Worm (Caenorhabditis elegans) whole organism, L2 larva: ENCODE results near the gene rbbp-5.

Experiments
- C34F6.9 ChIP-seq: fragments of 150-350 bp; optimal IDR thresholded peaks from 2 replicates; lab custom pipeline; 2014; ENCODE audit warnings: missing biosample characterization, missing genetic modification characterization
- F13H6.1 ChIP-seq: sonication (generic microtip); optimal IDR thresholded peaks from 2 replicates; lab custom pipeline; 2016; ENCODE audit warnings: missing genetic modification characterization, missing compliant biosample characterization
- Y55F3AM.14 ChIP-seq: fragments of 200-800 bp; sonication (Bioruptor generic); optimal IDR thresholded peaks from 2 replicates; lab custom pipeline; 2018; ENCODE audit warnings: mild to moderate bottlenecking, missing genetic modification characterization, missing compliant biosample characterization
- ZK546.5 ChIP-seq: sonication (generic microtip); optimal IDR thresholded peaks from 2 replicates; lab custom pipeline; 2017; ENCODE audit warnings: missing biosample characterization, missing genetic modification characterization
- alr-1 ChIP-seq: fragments of 150-350 bp; optimal IDR thresholded peaks from 2 replicates; lab custom pipeline; 2014; ENCODE audit warnings: missing biosample characterization, missing genetic modification characterization
- aly-2 ChIP-seq: fragments of 150-350 bp; optimal IDR thresholded peaks from 2 replicates; lab custom pipeline; 2014; ENCODE audit warnings: missing biosample characterization, missing genetic modification characterization
- ama-1 ChIP-seq: fragments of 150-350 bp; optimal IDR thresholded peaks from 2 replicates; lab custom pipeline; 2018; ENCODE audit warnings: inconsistent platforms
- blmp-1 ChIP-seq: sonication (generic microtip); optimal IDR thresholded peaks from 2 replicates; lab custom pipeline; 2017; ENCODE audit warnings: missing genetic modification characterization, mild to moderate bottlenecking, missing compliant biosample characterization, antibody characterized with exemption, moderate library complexity; ENCODE audit not compliant: insufficient read depth
- ceh-16 ChIP-seq: fragments of 150-350 bp; optimal IDR thresholded peaks from 2 replicates; lab custom pipeline; 2014; ENCODE audit warnings: missing biosample characterization, missing genetic modification characterization
- ceh-82 ChIP-seq: fragments of 150-350 bp; optimal IDR thresholded peaks from 2 replicates; lab custom pipeline; 2014; ENCODE audit warnings: missing biosample characterization, missing genetic modification characterization
- crh-2 ChIP-seq: sonication (generic microtip); optimal IDR thresholded peaks from 2 replicates; lab custom pipeline; 2017; ENCODE audit warnings: missing biosample characterization, missing genetic modification characterization
- dmd-4 ChIP-seq: sonication (generic microtip); optimal IDR thresholded peaks from 2 replicates; lab custom pipeline; 2017; ENCODE audit warnings: missing biosample characterization, missing genetic modification characterization
- egl-27 ChIP-seq: sonication (generic microtip); optimal IDR thresholded peaks from 3 replicates; lab custom pipeline; 2017; ENCODE audit warnings: missing biosample characterization, missing genetic modification reagents, missing genetic modification characterization
- elt-1 ChIP-seq: fragments of 150-350 bp; optimal IDR thresholded peaks from 2 replicates; lab custom pipeline; 2014; ENCODE audit warnings: missing biosample characterization, missing genetic modification characterization
- elt-3 ChIP-seq: sonication (generic microtip); optimal IDR thresholded peaks from 2 replicates; lab custom pipeline; 2017; ENCODE audit warnings: missing biosample characterization, missing genetic modification characterization
- fos-1 ChIP-seq: fragments of 150-350 bp; optimal IDR thresholded peaks from 2 replicates; lab custom pipeline; 2014; ENCODE audit warnings: missing biosample characterization, missing genetic modification characterization
- gmeb-1 ChIP-seq: fragments of 150-350 bp; optimal IDR thresholded peaks from 2 replicates; lab custom pipeline; 2014; ENCODE audit warnings: missing biosample characterization, missing genetic modification characterization
- lin-11 ChIP-seq: fragments of 150-350 bp; sonication (generic microtip); optimal IDR thresholded peaks from 2 replicates; lab custom pipeline; 2014; ENCODE audit warnings: missing biosample characterization, missing genetic modification characterization, inconsistent platforms, mixed read lengths
- lin-39 ChIP-seq: fragments of 150-350 bp; optimal IDR thresholded peaks from 2 replicates; lab custom pipeline; 2014; ENCODE audit warnings: missing biosample characterization, missing genetic modification reagents, missing genetic modification characterization
- mab-5 ChIP-seq: fragments of 150-350 bp; optimal IDR thresholded peaks from 2 replicates; lab custom pipeline; 2014; ENCODE audit warnings: missing biosample characterization, missing genetic modification characterization
- mbf-1 ChIP-seq: sonication (generic microtip); optimal IDR thresholded peaks from 2 replicates; lab custom pipeline; 2017; ENCODE audit warnings: missing biosample characterization, missing genetic modification characterization
- mdl-1 ChIP-seq, 2 experiments: fragments of 150-350 bp in 1 of 2; sonication (generic microtip) in 1 of 2; optimal IDR thresholded peaks; 2 replicates each; lab custom pipeline; 2017; ENCODE audit warnings: missing biosample characterization in 2 of 2, missing genetic modification characterization in 2 of 2
- nhr-10 ChIP-seq: sonication (generic microtip); optimal IDR thresholded peaks from 2 replicates; lab custom pipeline; 2017; ENCODE audit warnings: missing biosample characterization, missing genetic modification characterization
- nhr-11 ChIP-seq: fragments of 150-350 bp; optimal IDR thresholded peaks from 2 replicates; lab custom pipeline; 2014; ENCODE audit warnings: missing biosample characterization, missing genetic modification characterization
- nhr-21 ChIP-seq: fragments of 150-350 bp; optimal IDR thresholded peaks from 2 replicates; lab custom pipeline; 2014; ENCODE audit warnings: missing biosample characterization, missing genetic modification characterization
- nhr-237 ChIP-seq: fragments of 150-350 bp; optimal IDR thresholded peaks from 2 replicates; lab custom pipeline; 2014; ENCODE audit warnings: missing biosample characterization, missing genetic modification characterization
- nhr-25 ChIP-seq: fragments of 150-350 bp; sonication (generic microtip); optimal IDR thresholded peaks from 3 replicates; lab custom pipeline; 2014; ENCODE audit warnings: missing biosample characterization, missing genetic modification characterization
- nhr-6 ChIP-seq: fragments of 150-350 bp; optimal IDR thresholded peaks from 2 replicates; lab custom pipeline; 2014; ENCODE audit warnings: missing biosample characterization, missing genetic modification characterization
- peb-1 ChIP-seq: fragments of 150-350 bp; optimal IDR thresholded peaks from 2 replicates; lab custom pipeline; 2014; ENCODE audit warnings: missing biosample characterization, missing genetic modification characterization
- sem-4 ChIP-seq: fragments of 150-350 bp; optimal IDR thresholded peaks from 2 replicates; lab custom pipeline; 2014; ENCODE audit warnings: missing biosample characterization, missing genetic modification reagents, missing genetic modification characterization
- skn-1 ChIP-seq: sonication (generic microtip); optimal IDR thresholded peaks from 2 replicates; lab custom pipeline; 2017; ENCODE audit warnings: missing biosample characterization, missing genetic modification characterization
- sma-9 ChIP-seq, 2 experiments: fragments of 150-350 bp in 1 of 2; sonication (generic microtip) in 1 of 2; optimal IDR thresholded peaks; 2 replicates each; lab custom pipeline; 2014 to 2016; ENCODE audit warnings: missing genetic modification characterization in 2 of 2, mild to moderate bottlenecking in 1 of 2, missing biosample characterization in 1 of 2, missing compliant biosample characterization in 1 of 2, missing genetic modification reagents in 1 of 2, moderate library complexity in 1 of 2
- snpc-4 ChIP-seq: fragments of 150-350 bp; optimal IDR thresholded peaks from 2 replicates; lab custom pipeline; 2014; ENCODE audit warnings: missing biosample characterization, missing genetic modification characterization
- unc-55 ChIP-seq: fragments of 150-350 bp; sonication (generic microtip); optimal IDR thresholded peaks from 3 replicates; lab custom pipeline; 2014; ENCODE audit warnings: missing biosample characterization, missing genetic modification reagents, missing genetic modification characterization
- unc-62 ChIP-seq: fragments of 150-350 bp; optimal IDR thresholded peaks from 2 replicates; lab custom pipeline; 2014; ENCODE audit warnings: missing biosample characterization, missing genetic modification reagents, missing genetic modification characterization
- zag-1 ChIP-seq: fragments of 150-350 bp; optimal IDR thresholded peaks from 2 replicates; lab custom pipeline; 2014; ENCODE audit warnings: missing biosample characterization, missing genetic modification characterization
- ztf-1 ChIP-seq: fragments of 200-800 bp; sonication (Bioruptor generic); conservative IDR thresholded peaks from 2 replicates; pipeline ENCODE4 v1.3.6; 2022; ENCODE audit warnings: missing genetic modification characterization, missing compliant biosample characterization
- ztf-11 ChIP-seq: sonication (generic microtip); optimal IDR thresholded peaks from 2 replicates; lab custom pipeline; 2017; ENCODE audit warnings: missing biosample characterization, missing genetic modification characterization

Gene rbbp-5

ce11 chrII:6067066-6067465, 30.6 kb upstream of the rbbp-5 start, which contains the start of gene H12I13.1:
Gene H12I13.1, minus strand, starts transcription at chrII:6067166.
- TF ChIP-seq lin-39 (no peak), ZK546.5 (tag; lab: Kevin White, UChicago) (no peak), lin-11 (tag; lab: Kevin White, UChicago) (no peak), sma-9 (GFP tag; optimal IDR thresholded peaks at IDR 0.05; lab: Kevin White, UChicago) (no peak), sma-9 (tag; optimal IDR thresholded peaks at IDR 0.05; lab: Kevin White, UChicago) (no peak), ztf-1 (GFP tag; lab: Robert Waterston, UW) (no peak), Y55F3AM.14 (GFP tag; lab: Kevin White, UChicago) (no peak), mab-5 (tag; lab: Kevin White, UChicago) (no peak), dmd-4 (tag; lab: Kevin White, UChicago) (no peak), ztf-11 (no peak), zag-1 (tag; lab: Kevin White, UChicago) (no peak), elt-3 (no peak), nhr-21 (tag; lab: Kevin White, UChicago) (no peak), ama-1 (lab: Kevin White, UChicago) (no peak), snpc-4 (tag; lab: Kevin White, UChicago) (no peak), gmeb-1 (tag; lab: Kevin White, UChicago) (no peak)
- TF ChIP-seq, all 48 proteins: peak for 0

- TF ChIP-seq unc-62 (no peak), sma-9 (GFP tag; optimal IDR thresholded peaks at IDR 0.05; lab: Kevin White, UChicago) (no peak), sma-9 (tag; optimal IDR thresholded peaks at IDR 0.05; lab: Kevin White, UChicago) (no peak), lin-11 (tag; lab: Kevin White, UChicago) (no peak), ceh-82 (tag; lab: Kevin White, UChicago) (no peak), peb-1 (tag; lab: Kevin White, UChicago) (no peak), fos-1 (tag; lab: Kevin White, UChicago) (no peak), ama-1 (lab: Kevin White, UChicago) (no peak), skn-1 (tag; lab: Kevin White, UChicago) (no peak), nhr-10 (no peak), nhr-11 (tag; lab: Kevin White, UChicago) (no peak), nhr-25 (tag; lab: Kevin White, UChicago) (no peak), nhr-6 (tag; lab: Kevin White, UChicago) (no peak), mbf-1 (no peak), lin-39 (no peak)
Observed at ce11 chrII:6077604-6078003, 20.0 kb upstream of the rbbp-5 start, which contains the start of gene H12I13.6. Gene H12I13.6, plus strand, starts transcription at chrII:6077904.

- TF ChIP-seq fos-1 (tag; lab: Kevin White, UChicago) (no peak), blmp-1 (tag; lab: Kevin White, UChicago) (no peak), C34F6.9 (tag; lab: Kevin White, UChicago) (no peak), ceh-16 (tag; lab: Kevin White, UChicago) (no peak), ama-1 (lab: Kevin White, UChicago) (no peak), mbf-1 (no peak), elt-3 (no peak), ztf-1 (GFP tag; lab: Robert Waterston, UW) (no peak), alr-1 (tag; lab: Kevin White, UChicago) (no peak), snpc-4 (tag; lab: Kevin White, UChicago) (no peak), elt-1 (no peak), ZK546.5 (tag; lab: Kevin White, UChicago) (no peak), skn-1 (tag; lab: Kevin White, UChicago) (no peak), mdl-1 (tag; optimal IDR thresholded peaks at IDR 0.05; lab: Kevin White, UChicago) (no peak), gmeb-1 (tag; lab: Kevin White, UChicago) (no peak), peb-1 (tag; lab: Kevin White, UChicago) (no peak), F13H6.1 (tag; lab: Kevin White, UChicago) (no peak), ceh-82 (tag; lab: Kevin White, UChicago) (no peak), aly-2 (no peak), lin-11 (tag; lab: Kevin White, UChicago) (no peak)
Observed at ce11 chrII:6080743-6081142, 16.9 kb upstream of the rbbp-5 start, which contains the start of gene fbf-1. Gene fbf-1, minus strand, starts transcription at chrII:6080843.

DNA sequence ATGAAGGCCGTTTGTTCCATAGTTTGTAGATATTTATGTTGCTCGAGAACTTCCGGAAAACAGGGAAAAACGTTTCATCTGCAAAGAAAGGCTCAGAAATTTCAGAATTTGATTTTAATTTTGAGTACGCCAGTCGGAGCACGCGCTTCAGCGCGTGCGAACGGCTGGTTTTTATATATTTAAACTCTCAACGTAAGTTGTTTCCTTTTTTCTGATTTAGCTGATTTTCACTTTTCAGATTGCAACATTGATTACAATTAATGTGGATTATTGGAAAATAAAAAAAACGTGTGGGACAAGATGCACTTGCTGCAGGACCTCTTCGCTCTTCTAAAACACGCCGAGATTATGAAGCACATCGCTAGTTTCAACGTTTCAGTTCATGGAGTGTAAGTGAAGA, 15.0 kb upstream of the rbbp-5 start, which contains the start of gene F21H12.3:
TSS of gene F21H12.3 (plus strand) at position 301 of the 400 bp plus-strand sequence.
- TF ChIP-seq nhr-25 (tag; lab: Kevin White, UChicago) (no peak), sem-4 (tag; lab: Kevin White, UChicago) (no peak), nhr-21 (tag; lab: Kevin White, UChicago) (no peak), alr-1 (tag; lab: Kevin White, UChicago) (no peak), peb-1 (tag; lab: Kevin White, UChicago) (no peak), elt-1 (no peak), blmp-1 (tag; lab: Kevin White, UChicago) (no peak), nhr-237 (tag; lab: Kevin White, UChicago) (no peak), nhr-11 (tag; lab: Kevin White, UChicago) (no peak), ceh-16 (tag; lab: Kevin White, UChicago) (no peak), egl-27 (tag; lab: Kevin White, UChicago) (no peak), crh-2 (tag; lab: Kevin White, UChicago) (no peak), lin-39 (no peak), unc-55 (GFP tag; lab: Kevin White, UChicago) (no peak), ama-1 (lab: Kevin White, UChicago) (no peak)
